Worm (Caenorhabditis elegans) whole organism, L3 larva: ENCODE data around the gene F47B7.5.
A peak's percentile ranks its signal among the peaks of the same experiment; 100 is the strongest.

Source experiments
- aly-2 ChIP-seq: fragments of 150-350 bp; optimal IDR thresholded peaks from 2 replicates; lab custom pipeline; 2014; ENCODE audit warnings: missing biosample characterization, missing genetic modification characterization
- ceh-16 ChIP-seq: sonication (generic microtip); optimal IDR thresholded peaks from 2 replicates; lab custom pipeline; 2017; ENCODE audit warnings: missing biosample characterization, missing genetic modification characterization
- ceh-28 ChIP-seq: fragments of 150-350 bp; optimal IDR thresholded peaks from 2 replicates; lab custom pipeline; 2014; ENCODE audit warnings: missing biosample characterization, missing genetic modification reagents, missing genetic modification characterization
- ceh-82 ChIP-seq: fragments of 150-350 bp; optimal IDR thresholded peaks from 2 replicates; lab custom pipeline; 2014; ENCODE audit warnings: missing biosample characterization, missing genetic modification characterization
- daf-12 ChIP-seq: fragments of 150-350 bp; optimal IDR thresholded peaks from 2 replicates; lab custom pipeline; 2014; ENCODE audit warnings: missing biosample characterization, missing genetic modification reagents, missing genetic modification characterization
- egl-27 ChIP-seq: sonication (generic microtip); optimal IDR thresholded peaks from 4 replicates; lab custom pipeline; 2017; ENCODE audit warnings: missing biosample characterization, missing genetic modification reagents, missing genetic modification characterization
- egl-5 ChIP-seq: fragments of 150-350 bp; optimal IDR thresholded peaks from 2 replicates; lab custom pipeline; 2017; ENCODE audit warnings: missing biosample characterization, missing genetic modification reagents, missing genetic modification characterization, inconsistent platforms
- elt-2 ChIP-seq: sonication (generic microtip); optimal IDR thresholded peaks from 2 replicates; lab custom pipeline; 2016; ENCODE audit warnings: missing genetic modification reagents, mild to moderate bottlenecking, missing genetic modification characterization, missing compliant biosample characterization
- elt-3 ChIP-seq, 3 experiments: fragments of 150-350 bp in 1 of 3; sonication (generic microtip) in 2 of 3; optimal IDR thresholded peaks; 2 replicates in 2 of 3; 4 replicates in 1 of 3; lab custom pipeline; 2014 to 2017; ENCODE audit warnings: missing biosample characterization in 3 of 3, missing genetic modification characterization in 3 of 3
- eor-1 ChIP-seq, 2 experiments: fragments of 150-350 bp; optimal IDR thresholded peaks; 2 replicates each; lab custom pipeline; 2014 to 2018; ENCODE audit warnings: missing biosample characterization in 2 of 2, missing genetic modification characterization in 2 of 2
- fkh-10 ChIP-seq: sonication (generic microtip); optimal IDR thresholded peaks from 2 replicates; lab custom pipeline; 2017; ENCODE audit warnings: missing biosample characterization, missing genetic modification reagents, missing genetic modification characterization
- fkh-2 ChIP-seq: fragments of 150-350 bp; optimal IDR thresholded peaks from 2 replicates; lab custom pipeline; 2014; ENCODE audit warnings: missing biosample characterization, missing genetic modification reagents, missing genetic modification characterization
- fos-1 ChIP-seq: fragments of 150-350 bp; optimal IDR thresholded peaks from 2 replicates; lab custom pipeline; 2014; ENCODE audit warnings: missing biosample characterization, missing genetic modification characterization
- hmg-11 ChIP-seq: sonication (generic microtip); optimal IDR thresholded peaks from 2 replicates; lab custom pipeline; 2016; ENCODE audit warnings: missing genetic modification characterization, missing compliant biosample characterization
- lin-15B ChIP-seq: fragments of 150-350 bp; optimal IDR thresholded peaks from 2 replicates; lab custom pipeline; 2014; ENCODE audit warnings: missing biosample characterization, missing genetic modification characterization
- lin-39 ChIP-seq: fragments of 150-350 bp; optimal IDR thresholded peaks from 2 replicates; lab custom pipeline; 2018; ENCODE audit warnings: missing biosample characterization, missing genetic modification reagents, missing genetic modification characterization
- lsy-12 ChIP-seq: sonication (generic microtip); optimal IDR thresholded peaks from 2 replicates; lab custom pipeline; 2016; ENCODE audit warnings: mild to moderate bottlenecking, missing genetic modification characterization, missing compliant biosample characterization
- nfya-1 ChIP-seq: sonication (generic microtip); optimal IDR thresholded peaks from 2 replicates; lab custom pipeline; 2017; ENCODE audit warnings: missing genetic modification characterization, mild to moderate bottlenecking, missing compliant biosample characterization, antibody characterized with exemption, moderate library complexity; ENCODE audit not compliant: insufficient read depth
- nhr-12 ChIP-seq: fragments of 150-350 bp; optimal IDR thresholded peaks from 2 replicates; lab custom pipeline; 2014; ENCODE audit warnings: missing biosample characterization, missing genetic modification characterization
- nhr-23 ChIP-seq: fragments of 150-350 bp; optimal IDR thresholded peaks from 2 replicates; lab custom pipeline; 2014; ENCODE audit warnings: missing biosample characterization, missing genetic modification reagents, missing genetic modification characterization
- nhr-25 ChIP-seq: sonication (generic microtip); optimal IDR thresholded peaks from 2 replicates; lab custom pipeline; 2017; ENCODE audit warnings: missing biosample characterization, missing genetic modification characterization
- nhr-67 ChIP-seq: fragments of 150-350 bp; optimal IDR thresholded peaks from 2 replicates; lab custom pipeline; 2014; ENCODE audit warnings: missing biosample characterization, missing genetic modification characterization
- nhr-76 ChIP-seq: fragments of 150-350 bp; sonication (generic microtip); optimal IDR thresholded peaks from 5 replicates; lab custom pipeline; 2014; ENCODE audit warnings: missing biosample characterization, missing genetic modification characterization
- nhr-77 ChIP-seq: fragments of 150-350 bp; optimal IDR thresholded peaks from 2 replicates; lab custom pipeline; 2014; ENCODE audit warnings: missing biosample characterization, missing genetic modification characterization
- pha-4 ChIP-seq: fragments of 150-350 bp; optimal IDR thresholded peaks from 2 replicates; lab custom pipeline; 2014; ENCODE audit warnings: missing biosample characterization, missing genetic modification reagents, missing genetic modification characterization
- pqm-1 ChIP-seq: fragments of 150-350 bp; optimal IDR thresholded peaks from 2 replicates; lab custom pipeline; 2017; ENCODE audit warnings: missing biosample characterization, missing genetic modification characterization, inconsistent platforms
- sea-2 ChIP-seq: fragments of 150-350 bp; sonication (generic microtip); optimal IDR thresholded peaks from 4 replicates; lab custom pipeline; 2014; ENCODE audit warnings: missing biosample characterization, missing genetic modification reagents, missing genetic modification characterization
- skn-1 ChIP-seq: fragments of 150-350 bp; optimal IDR thresholded peaks from 2 replicates; lab custom pipeline; 2014; ENCODE audit warnings: missing biosample characterization, missing genetic modification characterization
- snpc-4 ChIP-seq: fragments of 150-350 bp; optimal IDR thresholded peaks from 2 replicates; lab custom pipeline; 2014; ENCODE audit warnings: missing biosample characterization, missing genetic modification characterization
- tbx-2 ChIP-seq: sonication (generic microtip); optimal IDR thresholded peaks from 2 replicates; lab custom pipeline; 2016; ENCODE audit warnings: mild to moderate bottlenecking, missing genetic modification characterization, missing compliant biosample characterization
- unc-39 ChIP-seq: sonication (generic microtip); optimal IDR thresholded peaks from 4 replicates; lab custom pipeline; 2017; ENCODE audit warnings: missing biosample characterization, missing genetic modification characterization
- zag-1 ChIP-seq: fragments of 150-350 bp; optimal IDR thresholded peaks from 2 replicates; lab custom pipeline; 2014; ENCODE audit warnings: missing biosample characterization, missing genetic modification characterization

The F47B7.5 gene

DNA sequence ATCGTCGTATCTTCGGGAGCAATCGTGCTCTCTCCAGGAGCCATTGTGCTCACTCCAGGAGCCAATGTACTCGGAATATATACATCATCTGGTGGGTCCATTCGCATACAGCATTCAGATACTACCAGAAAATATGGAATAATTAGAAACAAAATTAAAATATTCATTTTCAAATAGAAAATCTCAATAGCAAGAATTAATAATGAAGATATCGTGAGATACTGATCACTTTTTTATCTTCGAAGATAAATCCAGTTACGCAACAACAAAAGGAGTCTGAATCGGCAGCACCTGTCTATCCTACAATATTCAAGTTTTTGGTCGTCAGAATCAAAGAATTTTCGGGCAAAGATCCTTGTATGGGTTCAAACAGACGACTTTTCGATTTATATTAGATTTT lies at the start of gene F47B7.5:
F47B7.5 (minus strand) TSS at position 101 of the 400 bp plus-strand sequence.
- TF ChIP-seq egl-5 (tag; lab: Kevin White, UChicago), result no peak
- no peak for TF ChIP-seq ceh-28 (tag; lab: Kevin White, UChicago)
- TF ChIP-seq snpc-4, result no peak
- no peak for TF ChIP-seq eor-1 (tag; optimal IDR thresholded peaks at IDR 0.05; lab: Kevin White, UChicago)
- no peak for TF ChIP-seq skn-1 (tag; lab: Kevin White, UChicago)
- no peak for TF ChIP-seq elt-3 (tag; optimal IDR thresholded peaks at IDR 0.05; lab: Kevin White, UChicago)
- no peak for TF ChIP-seq zag-1 (tag; lab: Kevin White, UChicago)
- no peak for TF ChIP-seq sea-2 (GFP tag; lab: Kevin White, UChicago)
- no peak for TF ChIP-seq nhr-76 (tag; lab: Kevin White, UChicago)
- TF ChIP-seq fkh-10 (GFP tag; lab: Kevin White, UChicago), result no peak
- no peak for TF ChIP-seq egl-27 (tag; lab: Kevin White, UChicago)
- TF ChIP-seq fos-1 (tag; lab: Kevin White, UChicago), result no peak
- no peak for TF ChIP-seq fkh-2
- TF ChIP-seq lsy-12 (tag; lab: Kevin White, UChicago), result no peak
- TF ChIP-seq daf-12 (tag; lab: Kevin White, UChicago), result no peak

DNA sequence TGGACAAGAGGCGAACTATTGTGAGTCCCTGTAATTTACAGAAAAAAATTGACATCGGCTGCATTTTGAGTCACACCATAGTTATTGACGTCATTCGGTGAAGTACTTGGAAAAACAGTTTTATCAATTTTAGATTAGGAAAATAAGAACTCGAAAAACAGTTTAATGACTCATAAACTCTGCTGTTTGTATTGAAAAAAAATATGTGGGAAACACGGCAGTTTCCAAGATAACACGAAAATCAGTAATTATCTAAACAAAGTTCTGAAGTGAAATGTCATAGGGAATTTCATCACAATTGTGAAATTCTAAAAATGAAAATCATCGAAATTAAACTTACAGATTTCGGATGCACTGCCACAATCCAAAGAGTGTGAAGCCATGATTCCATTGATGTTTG lies 46.2 kb upstream of the F47B7.5 start:
- TF ChIP-seq elt-2 (tag; lab: Kevin White, UChicago), result peak; percentile 51
- TF ChIP-seq ceh-16 (tag; lab: Kevin White, UChicago), result no peak
- peak; percentile 21 for TF ChIP-seq pqm-1 (tag; lab: Kevin White, UChicago)
- TF ChIP-seq pha-4 (tag; lab: Kevin White, UChicago), result peak; percentile 8

DNA sequence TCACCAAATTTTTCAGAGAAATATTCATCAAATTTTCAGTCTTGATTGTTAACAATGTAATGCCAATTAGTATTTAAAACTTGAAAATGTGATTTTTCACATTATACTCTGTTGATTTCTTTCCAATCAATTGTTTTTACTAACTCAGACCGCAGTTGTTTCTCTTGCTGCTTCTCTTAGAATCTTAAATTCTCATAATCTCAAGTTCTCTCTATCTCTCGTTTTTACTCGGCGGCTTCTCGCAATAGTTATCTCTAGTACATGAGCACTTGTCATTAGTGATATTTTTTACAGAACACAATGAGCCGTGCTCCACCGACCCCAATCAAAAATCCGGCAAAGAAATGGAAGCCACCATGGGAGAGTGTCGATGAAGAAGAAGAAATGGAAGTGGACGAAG lies 38.5 kb upstream of the F47B7.5 start, which contains the start of gene F35A5.1:
F35A5.1 (plus strand) TSS at position 301 of the 400 bp plus-strand sequence.
- TF ChIP-seq sea-2 (GFP tag; lab: Kevin White, UChicago) (no peak), fos-1 (tag; lab: Kevin White, UChicago) (no peak), nhr-67 (no peak), nhr-25 (no peak)

DNA sequence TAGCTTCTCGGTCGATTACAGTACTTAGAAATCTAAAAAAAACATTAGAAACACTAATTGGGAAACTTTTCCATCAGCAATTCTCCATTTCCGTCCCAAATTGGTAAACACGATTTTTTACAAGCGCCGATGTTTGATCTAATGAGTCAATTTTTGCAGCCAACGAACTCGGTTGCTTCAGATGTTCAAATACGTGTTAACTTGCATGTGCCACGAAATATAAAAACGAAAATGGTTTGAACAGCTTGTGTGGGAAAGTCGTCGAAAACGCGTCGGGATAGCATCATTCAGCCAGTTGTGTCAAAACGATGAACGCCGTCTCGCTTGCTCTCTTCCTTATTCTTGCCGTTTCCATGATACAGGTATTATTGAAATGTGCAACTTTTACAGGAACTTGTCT lies 36.2 kb upstream of the F47B7.5 start, which contains the start of gene F35A5.2:
F35A5.2 (plus strand) TSS at position 301 of the 400 bp plus-strand sequence.
- TF ChIP-seq fkh-10 (GFP tag; lab: Kevin White, UChicago), result no peak
- no peak for TF ChIP-seq nhr-76 (tag; lab: Kevin White, UChicago)

DNA sequence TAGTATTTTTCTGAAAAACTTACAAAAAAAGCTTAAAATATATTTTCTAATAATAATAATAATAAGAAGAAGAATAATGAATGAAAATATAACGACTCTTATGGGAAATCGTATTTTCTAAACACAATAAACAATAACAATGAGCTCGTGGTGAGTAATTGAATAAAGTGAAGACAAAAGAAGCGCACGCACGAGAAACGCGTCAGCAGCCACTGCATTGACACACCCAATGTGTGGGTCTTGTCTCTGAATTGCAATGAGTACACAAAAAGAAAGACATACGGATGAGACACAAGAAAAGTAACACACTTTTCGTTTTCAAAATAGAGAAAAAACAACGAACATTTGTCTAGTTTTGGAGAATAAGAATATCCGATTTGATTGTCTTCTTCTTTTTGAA lies 34.7 kb upstream of the F47B7.5 start, which contains the start of gene F35A5.8:
F35A5.8 (minus strand) TSS at position 151 of the 400 bp plus-strand sequence.
- peak; percentile 12 for TF ChIP-seq ceh-28 (tag; lab: Kevin White, UChicago)
- TF ChIP-seq ceh-82 (tag; lab: Kevin White, UChicago), result peak; percentile 61
- TF ChIP-seq eor-1 (tag; optimal IDR thresholded peaks at IDR 0.05; lab: Kevin White, UChicago), result no peak
- TF ChIP-seq pha-4 (tag; lab: Kevin White, UChicago), result peak; percentile 94
- no peak for TF ChIP-seq unc-39
- peak; percentile 55 for TF ChIP-seq snpc-4
- TF ChIP-seq tbx-2 (tag; lab: Kevin White, UChicago), result peak; percentile 64
- TF ChIP-seq pqm-1 (tag; lab: Kevin White, UChicago), result peak; percentile 13
- TF ChIP-seq elt-2 (tag; lab: Kevin White, UChicago), result peak; percentile 58
- peak; percentile 37 for TF ChIP-seq lin-39
- peak; percentile 79 for TF ChIP-seq nhr-23 (tag; lab: Kevin White, UChicago)
- TF ChIP-seq nhr-25, result peak; percentile 64
- peak; percentile 11 for TF ChIP-seq skn-1 (tag; lab: Kevin White, UChicago)
- TF ChIP-seq daf-12 (tag; lab: Kevin White, UChicago), result no peak
- TF ChIP-seq lsy-12 (tag; lab: Kevin White, UChicago), result peak; percentile 43
- TF ChIP-seq nfya-1 (tag; lab: Kevin White, UChicago), result peak; percentile 75
- no peak for TF ChIP-seq nhr-12 (tag; lab: Kevin White, UChicago)
- TF ChIP-seq lin-15B, result peak; percentile 48

DNA sequence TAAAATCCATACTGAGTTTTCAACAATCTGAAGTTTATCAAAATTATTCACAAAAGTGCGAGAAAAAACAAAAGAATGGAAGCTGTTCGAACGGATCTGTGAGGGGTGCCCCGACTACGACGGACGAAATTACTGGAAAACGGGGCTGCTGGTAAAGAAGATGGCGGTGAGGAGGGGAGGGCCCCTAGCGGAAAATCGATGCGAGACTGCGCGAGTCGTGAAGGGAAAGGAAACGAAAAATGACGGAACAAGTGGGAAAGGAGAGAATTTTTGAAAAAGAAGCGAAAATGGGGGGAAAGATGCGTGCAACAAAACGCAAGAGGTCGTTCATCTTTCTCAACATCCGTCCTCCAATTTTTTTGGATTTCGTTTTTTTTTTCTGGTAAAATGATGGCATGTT lies 34.1 kb upstream of the F47B7.5 start:
- TF ChIP-seq aly-2 (tag; lab: Kevin White, UChicago) (no peak), lin-39 (peak; percentile 82), nhr-25 (no peak), nfya-1 (tag; lab: Kevin White, UChicago) (peak; percentile 52), nhr-77 (tag; lab: Kevin White, UChicago) (no peak), hmg-11 (peak; percentile 44), lsy-12 (tag; lab: Kevin White, UChicago) (no peak), fkh-10 (GFP tag; lab: Kevin White, UChicago) (peak; percentile 20)
